Worm (Caenorhabditis elegans) whole organism, early embryonic: Measurements from ENCODE around the gene C08B6.14.

Experiments used
- B0310.2 ChIP-seq: sonication (generic microtip); optimal IDR thresholded peaks from 2 replicates; lab custom pipeline; 2016; ENCODE audit warnings: mild to moderate bottlenecking, missing genetic modification characterization, missing compliant biosample characterization
- F13C5.2 ChIP-seq: sonication (generic microtip); optimal IDR thresholded peaks from 2 replicates; lab custom pipeline; 2017; ENCODE audit warnings: mild to moderate bottlenecking, missing genetic modification characterization, inconsistent platforms, missing compliant biosample characterization
- aly-1 ChIP-seq: sonication (generic microtip); optimal IDR thresholded peaks from 2 replicates; lab custom pipeline; 2016; ENCODE audit warnings: missing genetic modification characterization, missing compliant biosample characterization
- ama-1 ChIP-seq: fragments of 150-350 bp; optimal IDR thresholded peaks from 2 replicates; lab custom pipeline; 2014
- ceh-13 ChIP-seq: fragments of 200-800 bp; sonication (Bioruptor generic); optimal IDR thresholded peaks from 2 replicates; lab custom pipeline; 2018; ENCODE audit warnings: mild to moderate bottlenecking, missing genetic modification characterization, missing compliant biosample characterization
- ceh-36 ChIP-seq: sonication (generic microtip); optimal IDR thresholded peaks from 2 replicates; lab custom pipeline; 2016; ENCODE audit warnings: missing genetic modification characterization, inconsistent platforms, missing compliant biosample characterization
- ets-7 ChIP-seq: sonication (generic microtip); optimal IDR thresholded peaks from 2 replicates; lab custom pipeline; 2016; ENCODE audit warnings: missing genotype, missing genetic modification characterization, missing compliant biosample characterization
- flt-1 ChIP-seq: fragments of 200-800 bp; sonication (Bioruptor generic); IDR thresholded peaks from 2 replicates; pipeline ENCODE4 v1.3.6; 2022; ENCODE audit warnings: missing genetic modification characterization, missing compliant biosample characterization
- hmbx-1 ChIP-seq: sonication (generic microtip); optimal IDR thresholded peaks from 2 replicates; lab custom pipeline; 2016; ENCODE audit warnings: mild to moderate bottlenecking, missing genetic modification characterization, missing compliant biosample characterization
- hmg-4 ChIP-seq: fragments of 200-800 bp; sonication (Bioruptor generic); optimal IDR thresholded peaks from 2 replicates; lab custom pipeline; 2018; ENCODE audit warnings: mild to moderate bottlenecking, missing genetic modification characterization, missing compliant biosample characterization
- hnd-1 ChIP-seq: sonication (generic microtip); optimal IDR thresholded peaks from 2 replicates; lab custom pipeline; 2016; ENCODE audit warnings: missing genetic modification characterization, missing compliant biosample characterization
- pes-1 ChIP-seq: fragments of 200-800 bp; sonication (Bioruptor generic); IDR thresholded peaks from 2 replicates; pipeline ENCODE4 v1.3.6; 2022; ENCODE audit warnings: missing genetic modification reagents, missing genetic modification characterization, missing compliant biosample characterization
- scrt-1 ChIP-seq: fragments of 200-800 bp; sonication (Bioruptor generic); IDR thresholded peaks from 2 replicates; pipeline ENCODE4 v1.3.6; 2022; ENCODE audit warnings: missing genetic modification characterization, missing compliant biosample characterization
- sea-1 ChIP-seq: fragments of 200-800 bp; sonication (Bioruptor generic); conservative IDR thresholded peaks from 2 replicates; pipeline ENCODE4 v1.3.6; 2022; ENCODE audit warnings: missing genetic modification characterization, missing compliant biosample characterization
- tbx-11 ChIP-seq: fragments of 200-800 bp; sonication (Bioruptor generic); IDR thresholded peaks from 2 replicates; pipeline ENCODE4 v1.3.6; 2022; ENCODE audit warnings: missing genetic modification characterization, missing compliant biosample characterization
- tbx-37 ChIP-seq: fragments of 200-800 bp; sonication (Bioruptor generic); conservative IDR thresholded peaks from 2 replicates; pipeline ENCODE4 v1.3.6; 2022; ENCODE audit warnings: missing genetic modification reagents, missing genetic modification characterization, missing compliant biosample characterization
- tra-4 ChIP-seq: sonication (generic microtip); optimal IDR thresholded peaks from 2 replicates; lab custom pipeline; 2017; ENCODE audit warnings: missing genetic modification characterization, missing compliant biosample characterization

The C08B6.14 gene

DNA sequence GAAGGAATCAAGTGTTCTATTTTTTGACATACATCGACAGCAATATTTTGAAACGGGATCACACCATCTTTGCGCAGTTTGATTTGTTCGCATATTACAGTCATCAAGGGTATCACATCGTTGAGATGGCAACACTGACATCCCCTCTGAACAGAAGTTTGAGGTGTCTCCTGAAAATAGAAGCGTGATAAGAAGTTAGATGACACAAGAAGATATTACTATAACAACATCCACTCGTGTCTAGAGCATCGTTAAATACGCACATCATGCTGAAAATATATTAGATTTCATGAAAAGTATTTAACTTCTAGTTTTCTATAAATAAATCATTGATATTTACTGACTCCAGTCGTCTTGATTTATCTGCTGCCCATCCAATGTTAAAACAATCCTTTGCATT lies 29.1 kb downstream of the C08B6.14 start:
- TF ChIP-seq tra-4 (tag; lab: Kevin White, UChicago) (no peak), hnd-1 (tag; lab: Kevin White, UChicago) (no peak), flt-1 (GFP tag; lab: Robert Waterston, UW) (no peak), pes-1 (GFP tag; lab: Robert Waterston, UW) (no peak), hmbx-1 (tag; lab: Kevin White, UChicago) (no peak), ceh-13 (no peak), ceh-36 (tag; lab: Kevin White, UChicago) (no peak), tbx-11 (GFP tag; lab: Robert Waterston, UW) (no peak), ama-1 (lab: Kevin White, UChicago) (no peak), aly-1 (tag; lab: Kevin White, UChicago) (no peak), ets-7 (no peak), B0310.2 (no peak), F13C5.2 (no peak), scrt-1 (no peak)

DNA sequence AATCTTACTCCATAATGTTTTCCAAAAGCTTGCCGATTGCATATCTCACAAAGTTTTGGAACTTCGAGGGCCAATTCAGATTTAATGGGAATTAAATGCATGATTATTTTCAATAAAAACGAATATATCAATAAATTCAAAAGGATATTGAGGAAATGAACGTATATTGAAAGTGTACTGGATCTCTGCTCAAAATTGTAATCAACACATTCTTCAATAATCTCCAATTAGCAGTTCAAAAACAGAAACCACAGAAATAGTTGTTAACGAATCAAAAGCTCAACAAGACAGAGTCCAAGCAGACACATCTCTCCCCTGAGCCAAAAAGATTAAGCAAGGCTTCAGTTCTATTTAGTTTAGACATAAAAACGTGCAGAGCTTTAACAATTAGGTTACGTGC lies 31.3 kb downstream of the C08B6.14 start, which contains the start of gene nhr-192:
Gene nhr-192, minus strand, starts transcription at position 101 of the 400 bp plus-strand sequence.
- TF ChIP-seq sea-1 (GFP tag; lab: Robert Waterston, UW) (no peak), tbx-11 (GFP tag; lab: Robert Waterston, UW) (no peak), scrt-1 (no peak), pes-1 (GFP tag; lab: Robert Waterston, UW) (no peak), hmbx-1 (tag; lab: Kevin White, UChicago) (no peak), ets-7 (no peak), ceh-13 (no peak), hmg-4 (no peak), hnd-1 (tag; lab: Kevin White, UChicago) (no peak), ama-1 (lab: Kevin White, UChicago) (no peak), ceh-36 (tag; lab: Kevin White, UChicago) (no peak), tra-4 (tag; lab: Kevin White, UChicago) (no peak), aly-1 (tag; lab: Kevin White, UChicago) (no peak), flt-1 (GFP tag; lab: Robert Waterston, UW) (no peak), tbx-37 (no peak), B0310.2 (no peak), F13C5.2 (no peak)

DNA sequence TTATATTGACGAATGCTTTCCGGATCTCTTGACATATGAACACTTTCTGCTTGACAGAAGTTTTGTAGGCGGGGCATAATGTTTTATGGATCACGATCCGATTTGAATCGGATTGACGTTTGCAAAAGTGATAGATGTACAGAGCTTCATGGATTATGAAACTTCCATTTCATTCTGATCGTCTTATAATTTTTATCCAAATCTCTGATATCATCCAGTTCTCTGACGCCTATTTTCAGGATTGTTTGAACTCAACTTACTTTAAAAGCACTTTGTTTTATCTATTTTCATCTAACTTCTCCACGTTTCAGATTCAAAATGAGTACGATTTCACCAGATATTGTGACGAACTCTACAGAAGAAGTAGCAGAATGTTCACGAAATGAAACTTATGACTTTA lies 35.0 kb downstream of the C08B6.14 start, which contains the start of gene npr-39:
Gene npr-39, plus strand, starts transcription at position 301 of the 400 bp plus-strand sequence.
- TF ChIP-seq tra-4 (tag; lab: Kevin White, UChicago) (no peak), flt-1 (GFP tag; lab: Robert Waterston, UW) (no peak), tbx-11 (GFP tag; lab: Robert Waterston, UW) (no peak), hmbx-1 (tag; lab: Kevin White, UChicago) (no peak), scrt-1 (no peak), ceh-36 (tag; lab: Kevin White, UChicago) (no peak), hmg-4 (no peak), tbx-37 (no peak), sea-1 (GFP tag; lab: Robert Waterston, UW) (no peak)

DNA sequence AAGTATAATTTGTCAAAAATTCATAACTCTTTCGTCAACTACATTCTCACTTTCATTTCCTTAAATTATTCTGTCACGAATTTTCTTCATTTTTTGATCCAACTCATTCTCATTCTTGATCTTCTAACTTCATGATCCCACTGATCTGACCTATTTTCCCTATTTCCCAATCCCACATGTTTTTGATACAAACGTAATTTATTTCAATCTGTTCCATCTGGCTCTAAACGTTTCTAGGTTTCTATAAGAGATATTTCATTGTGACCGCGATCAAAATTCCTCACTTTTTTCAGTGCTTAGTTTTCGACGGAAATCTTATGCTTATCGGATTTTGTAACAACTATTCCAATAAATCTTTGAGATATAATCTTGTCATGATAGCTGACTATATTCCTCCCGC lies 36.1 kb downstream of the C08B6.14 start:
- TF ChIP-seq B0310.2 (no peak), hmg-4 (no peak), ama-1 (lab: Kevin White, UChicago) (no peak), pes-1 (GFP tag; lab: Robert Waterston, UW) (no peak), tbx-37 (no peak), sea-1 (GFP tag; lab: Robert Waterston, UW) (no peak), tbx-11 (GFP tag; lab: Robert Waterston, UW) (no peak), ets-7 (no peak), ceh-13 (no peak), hmbx-1 (tag; lab: Kevin White, UChicago) (no peak), flt-1 (GFP tag; lab: Robert Waterston, UW) (no peak), hnd-1 (tag; lab: Kevin White, UChicago) (no peak)

DNA sequence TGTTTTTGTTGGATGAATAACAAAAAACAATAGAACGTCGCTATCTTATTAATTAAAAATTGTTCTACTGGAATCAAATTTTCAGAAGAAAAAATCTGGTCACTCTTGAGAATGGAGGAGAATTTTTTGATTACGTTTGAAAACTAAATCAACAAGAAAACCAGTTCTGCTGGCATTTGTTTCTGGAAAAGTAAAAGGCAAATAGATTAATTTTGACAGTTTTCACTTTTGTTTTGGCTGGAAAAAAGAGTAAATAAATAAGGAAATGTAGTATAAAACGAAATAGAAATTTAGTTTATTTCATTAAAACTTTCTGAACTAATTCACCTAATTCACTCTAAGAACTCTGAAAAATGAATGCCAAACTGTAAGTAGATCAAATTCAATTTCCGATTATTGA lies 37.6 kb downstream of the C08B6.14 start, which contains the start of gene fipr-13:
Gene fipr-13, plus strand, starts transcription at position 301 of the 400 bp plus-strand sequence.
- TF ChIP-seq ets-7: no peak
- TF ChIP-seq hmg-4: no peak
- no peak for TF ChIP-seq flt-1 (GFP tag; lab: Robert Waterston, UW)
- no peak for TF ChIP-seq ceh-36 (tag; lab: Kevin White, UChicago)
- no peak for TF ChIP-seq tbx-11 (GFP tag; lab: Robert Waterston, UW)
- no peak for TF ChIP-seq sea-1 (GFP tag; lab: Robert Waterston, UW)
- no peak for TF ChIP-seq scrt-1
- no peak for TF ChIP-seq aly-1 (tag; lab: Kevin White, UChicago)
- no peak for TF ChIP-seq tra-4 (tag; lab: Kevin White, UChicago)
- TF ChIP-seq tbx-37: no peak
- TF ChIP-seq hnd-1 (tag; lab: Kevin White, UChicago): no peak
- no peak for TF ChIP-seq ama-1 (lab: Kevin White, UChicago)
- no peak for TF ChIP-seq F13C5.2
- TF ChIP-seq B0310.2: no peak

DNA sequence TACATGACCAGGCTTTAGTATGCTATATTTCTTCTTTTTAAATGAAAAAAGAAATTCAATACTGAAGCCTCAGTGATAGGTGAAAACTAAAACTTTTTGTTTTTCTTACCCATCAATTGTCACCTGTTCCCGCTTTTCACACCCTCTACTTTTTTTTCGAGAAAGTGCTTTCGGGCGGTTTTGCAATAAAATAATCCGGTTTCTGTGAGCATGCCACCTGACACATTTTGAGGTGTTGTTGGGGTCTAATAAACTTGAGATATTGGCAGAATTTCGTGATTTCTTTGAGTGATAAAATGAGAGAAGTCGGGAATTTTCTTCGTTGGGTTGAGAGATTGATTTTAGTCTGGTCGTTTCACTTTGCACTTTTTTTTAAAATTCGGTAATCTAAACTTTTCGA lies 41.8 kb downstream of the C08B6.14 start:
- TF ChIP-seq ceh-13 (no peak), pes-1 (GFP tag; lab: Robert Waterston, UW) (no peak), aly-1 (tag; lab: Kevin White, UChicago) (no peak), sea-1 (GFP tag; lab: Robert Waterston, UW) (no peak), hmbx-1 (tag; lab: Kevin White, UChicago) (no peak), hnd-1 (tag; lab: Kevin White, UChicago) (no peak), B0310.2 (no peak), ceh-36 (tag; lab: Kevin White, UChicago) (no peak), tbx-11 (GFP tag; lab: Robert Waterston, UW) (no peak), hmg-4 (no peak)

DNA sequence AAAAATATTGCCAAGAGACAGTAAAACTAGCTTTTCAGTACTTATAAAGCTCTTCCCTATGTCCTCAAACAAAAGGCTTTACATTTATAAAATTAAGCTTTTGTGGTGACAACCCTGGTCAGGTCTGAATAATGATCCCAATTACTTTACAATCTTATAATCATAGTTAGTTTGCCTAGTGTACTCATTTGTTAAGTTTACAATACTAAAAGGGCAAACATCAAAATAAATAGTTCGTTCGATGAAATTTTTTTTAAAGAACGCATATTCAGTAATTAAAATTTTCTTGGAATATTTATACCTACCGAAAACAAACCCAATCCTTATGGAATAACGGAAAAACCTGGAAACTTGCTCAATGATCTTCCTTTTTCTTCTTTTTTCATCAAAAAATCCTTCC lies 43.1 kb downstream of the C08B6.14 start:
- no peak for TF ChIP-seq scrt-1
- TF ChIP-seq F13C5.2: no peak
- TF ChIP-seq ama-1 (lab: Kevin White, UChicago): no peak
- no peak for TF ChIP-seq ceh-13
- TF ChIP-seq hmg-4: no peak
- TF ChIP-seq ceh-36 (tag; lab: Kevin White, UChicago): no peak
- no peak for TF ChIP-seq sea-1 (GFP tag; lab: Robert Waterston, UW)
- TF ChIP-seq tbx-11 (GFP tag; lab: Robert Waterston, UW): no peak
- no peak for TF ChIP-seq tbx-37
- no peak for TF ChIP-seq tra-4 (tag; lab: Kevin White, UChicago)
- TF ChIP-seq hnd-1 (tag; lab: Kevin White, UChicago): no peak
- no peak for TF ChIP-seq flt-1 (GFP tag; lab: Robert Waterston, UW)
